Worm (Caenorhabditis elegans) whole organism, L3 larva: ENCODE data around the gene rhy-1.
A peak's percentile ranks its signal among the peaks of the same experiment; 100 is the strongest.

Experiments used
- R02D3.7 ChIP-seq: fragments of 150-350 bp; optimal IDR thresholded peaks from 2 replicates; lab custom pipeline; 2014; ENCODE audit warnings: missing biosample characterization, missing genetic modification characterization
- ZK546.5 ChIP-seq: sonication (generic microtip); optimal IDR thresholded peaks from 2 replicates; lab custom pipeline; 2017; ENCODE audit warnings: missing biosample characterization, missing genetic modification characterization
- aly-2 ChIP-seq: fragments of 150-350 bp; optimal IDR thresholded peaks from 2 replicates; lab custom pipeline; 2014; ENCODE audit warnings: missing biosample characterization, missing genetic modification characterization
- ama-1 ChIP-seq: fragments of 150-350 bp; optimal IDR thresholded peaks from 2 replicates; lab custom pipeline; 2018
- ceh-16 ChIP-seq: sonication (generic microtip); optimal IDR thresholded peaks from 2 replicates; lab custom pipeline; 2017; ENCODE audit warnings: missing biosample characterization, missing genetic modification characterization
- ceh-28 ChIP-seq: fragments of 150-350 bp; optimal IDR thresholded peaks from 2 replicates; lab custom pipeline; 2014; ENCODE audit warnings: missing biosample characterization, missing genetic modification reagents, missing genetic modification characterization
- ceh-9 ChIP-seq: sonication (generic microtip); optimal IDR thresholded peaks from 2 replicates; lab custom pipeline; 2018; ENCODE audit warnings: missing biosample characterization, missing genetic modification characterization
- daf-12 ChIP-seq: fragments of 150-350 bp; optimal IDR thresholded peaks from 2 replicates; lab custom pipeline; 2014; ENCODE audit warnings: missing biosample characterization, missing genetic modification reagents, missing genetic modification characterization
- egl-5 ChIP-seq: fragments of 150-350 bp; optimal IDR thresholded peaks from 2 replicates; lab custom pipeline; 2017; ENCODE audit warnings: missing biosample characterization, missing genetic modification reagents, missing genetic modification characterization, inconsistent platforms
- elt-1 ChIP-seq: fragments of 150-350 bp; optimal IDR thresholded peaks from 2 replicates; lab custom pipeline; 2014; ENCODE audit warnings: missing biosample characterization, missing genetic modification characterization
- elt-2 ChIP-seq: sonication (generic microtip); optimal IDR thresholded peaks from 2 replicates; lab custom pipeline; 2016; ENCODE audit warnings: missing genetic modification reagents, mild to moderate bottlenecking, missing genetic modification characterization, missing compliant biosample characterization
- elt-3 ChIP-seq, 3 experiments: fragments of 150-350 bp in 1 of 3; sonication (generic microtip) in 2 of 3; optimal IDR thresholded peaks; 2 replicates in 2 of 3; 4 replicates in 1 of 3; lab custom pipeline; 2014 to 2017; ENCODE audit warnings: missing biosample characterization in 3 of 3, missing genetic modification characterization in 3 of 3
- eor-1 ChIP-seq, 2 experiments: fragments of 150-350 bp; optimal IDR thresholded peaks; 2 replicates each; lab custom pipeline; 2014 to 2018; ENCODE audit warnings: missing biosample characterization in 2 of 2, missing genetic modification characterization in 2 of 2
- fkh-10 ChIP-seq: sonication (generic microtip); optimal IDR thresholded peaks from 2 replicates; lab custom pipeline; 2017; ENCODE audit warnings: missing biosample characterization, missing genetic modification reagents, missing genetic modification characterization
- fkh-2 ChIP-seq: fragments of 150-350 bp; optimal IDR thresholded peaks from 2 replicates; lab custom pipeline; 2014; ENCODE audit warnings: missing biosample characterization, missing genetic modification reagents, missing genetic modification characterization
- fos-1 ChIP-seq: fragments of 150-350 bp; optimal IDR thresholded peaks from 2 replicates; lab custom pipeline; 2014; ENCODE audit warnings: missing biosample characterization, missing genetic modification characterization
- hmg-11 ChIP-seq: sonication (generic microtip); optimal IDR thresholded peaks from 2 replicates; lab custom pipeline; 2016; ENCODE audit warnings: missing genetic modification characterization, missing compliant biosample characterization
- jun-1 ChIP-seq: fragments of 150-350 bp; optimal IDR thresholded peaks from 2 replicates; lab custom pipeline; 2014; ENCODE audit warnings: missing biosample characterization, missing genetic modification reagents, missing genetic modification characterization
- lin-15B ChIP-seq: fragments of 150-350 bp; optimal IDR thresholded peaks from 2 replicates; lab custom pipeline; 2014; ENCODE audit warnings: missing biosample characterization, missing genetic modification characterization
- lin-39 ChIP-seq: fragments of 150-350 bp; optimal IDR thresholded peaks from 2 replicates; lab custom pipeline; 2018; ENCODE audit warnings: missing biosample characterization, missing genetic modification reagents, missing genetic modification characterization
- lsy-12 ChIP-seq: sonication (generic microtip); optimal IDR thresholded peaks from 2 replicates; lab custom pipeline; 2016; ENCODE audit warnings: mild to moderate bottlenecking, missing genetic modification characterization, missing compliant biosample characterization
- mml-1 ChIP-seq: fragments of 150-350 bp; sonication (generic microtip); optimal IDR thresholded peaks from 3 replicates; lab custom pipeline; 2014; ENCODE audit warnings: missing biosample characterization, missing genetic modification characterization
- nfya-1 ChIP-seq: sonication (generic microtip); optimal IDR thresholded peaks from 2 replicates; lab custom pipeline; 2017; ENCODE audit warnings: missing genetic modification characterization, mild to moderate bottlenecking, missing compliant biosample characterization, antibody characterized with exemption, moderate library complexity; ENCODE audit not compliant: insufficient read depth
- nhr-11 ChIP-seq: fragments of 150-350 bp; optimal IDR thresholded peaks from 2 replicates; lab custom pipeline; 2014; ENCODE audit warnings: missing biosample characterization, missing genetic modification characterization
- nhr-12 ChIP-seq: fragments of 150-350 bp; optimal IDR thresholded peaks from 2 replicates; lab custom pipeline; 2014; ENCODE audit warnings: missing biosample characterization, missing genetic modification characterization
- nhr-23 ChIP-seq: fragments of 150-350 bp; optimal IDR thresholded peaks from 2 replicates; lab custom pipeline; 2014; ENCODE audit warnings: missing biosample characterization, missing genetic modification reagents, missing genetic modification characterization
- nhr-237 ChIP-seq: fragments of 150-350 bp; optimal IDR thresholded peaks from 2 replicates; lab custom pipeline; 2014; ENCODE audit warnings: missing biosample characterization, missing genetic modification characterization
- nhr-25 ChIP-seq: sonication (generic microtip); optimal IDR thresholded peaks from 2 replicates; lab custom pipeline; 2017; ENCODE audit warnings: missing biosample characterization, missing genetic modification characterization
- nhr-43 ChIP-seq: sonication (generic microtip); optimal IDR thresholded peaks from 2 replicates; lab custom pipeline; 2016; ENCODE audit warnings: mild to moderate bottlenecking, missing genetic modification characterization, missing compliant biosample characterization; ENCODE audit not compliant: poor library complexity, severe bottlenecking
- nhr-67 ChIP-seq: fragments of 150-350 bp; optimal IDR thresholded peaks from 2 replicates; lab custom pipeline; 2014; ENCODE audit warnings: missing biosample characterization, missing genetic modification characterization
- nhr-76 ChIP-seq: fragments of 150-350 bp; sonication (generic microtip); optimal IDR thresholded peaks from 5 replicates; lab custom pipeline; 2014; ENCODE audit warnings: missing biosample characterization, missing genetic modification characterization
- nhr-77 ChIP-seq: fragments of 150-350 bp; optimal IDR thresholded peaks from 2 replicates; lab custom pipeline; 2014; ENCODE audit warnings: missing biosample characterization, missing genetic modification characterization
- pha-4 ChIP-seq: fragments of 150-350 bp; optimal IDR thresholded peaks from 2 replicates; lab custom pipeline; 2014; ENCODE audit warnings: missing biosample characterization, missing genetic modification reagents, missing genetic modification characterization
- pqm-1 ChIP-seq: fragments of 150-350 bp; optimal IDR thresholded peaks from 2 replicates; lab custom pipeline; 2017; ENCODE audit warnings: missing biosample characterization, missing genetic modification characterization, inconsistent platforms
- sea-2 ChIP-seq: fragments of 150-350 bp; sonication (generic microtip); optimal IDR thresholded peaks from 4 replicates; lab custom pipeline; 2014; ENCODE audit warnings: missing biosample characterization, missing genetic modification reagents, missing genetic modification characterization
- skn-1 ChIP-seq: fragments of 150-350 bp; optimal IDR thresholded peaks from 2 replicates; lab custom pipeline; 2014; ENCODE audit warnings: missing biosample characterization, missing genetic modification characterization
- snpc-4 ChIP-seq: fragments of 150-350 bp; optimal IDR thresholded peaks from 2 replicates; lab custom pipeline; 2014; ENCODE audit warnings: missing biosample characterization, missing genetic modification characterization
- tbx-2 ChIP-seq: sonication (generic microtip); optimal IDR thresholded peaks from 2 replicates; lab custom pipeline; 2016; ENCODE audit warnings: mild to moderate bottlenecking, missing genetic modification characterization, missing compliant biosample characterization
- zag-1 ChIP-seq: fragments of 150-350 bp; optimal IDR thresholded peaks from 2 replicates; lab custom pipeline; 2014; ENCODE audit warnings: missing biosample characterization, missing genetic modification characterization
- ztf-4 ChIP-seq: fragments of 150-350 bp; optimal IDR thresholded peaks from 2 replicates; lab custom pipeline; 2014; ENCODE audit warnings: missing biosample characterization, missing genetic modification characterization

The rhy-1 gene

ce11 chrII:9158029-9158428 lies 3.1 kb upstream of the rhy-1 start, which contains the start of gene oac-54:
Gene oac-54, plus strand, starts transcription at chrII:9158111.
- no peak for TF ChIP-seq ceh-28 (tag; lab: Kevin White, UChicago)
- TF ChIP-seq R02D3.7 (tag; lab: Kevin White, UChicago): no peak
- TF ChIP-seq sea-2 (GFP tag; lab: Kevin White, UChicago): no peak
- no peak for TF ChIP-seq fos-1
- no peak for TF ChIP-seq lin-15B (tag; lab: Kevin White, UChicago)
- no peak for TF ChIP-seq pqm-1 (tag; lab: Kevin White, UChicago)
- no peak for TF ChIP-seq pha-4 (tag; lab: Kevin White, UChicago)
- TF ChIP-seq ama-1 (lab: Kevin White, UChicago): no peak
- TF ChIP-seq hmg-11 (tag; lab: Kevin White, UChicago): no peak
- no peak for TF ChIP-seq ceh-9
- no peak for TF ChIP-seq lin-39 (tag; lab: Kevin White, UChicago)
- no peak for TF ChIP-seq jun-1
- TF ChIP-seq ceh-16: no peak
- no peak for TF ChIP-seq mml-1 (tag; lab: Kevin White, UChicago)
- no peak for TF ChIP-seq nhr-11 (tag; lab: Kevin White, UChicago)
- TF ChIP-seq ztf-4 (tag; lab: Kevin White, UChicago): no peak
- no peak for TF ChIP-seq nhr-67 (tag; lab: Kevin White, UChicago)
- no peak for TF ChIP-seq nhr-77 (tag; lab: Kevin White, UChicago)

ce11 chrII:9160197-9160806 lies 877 bp upstream of the rhy-1 start:
- TF ChIP-seq ceh-9 (no peak), zag-1 (tag; lab: Kevin White, UChicago) (no peak), aly-2 (tag; lab: Kevin White, UChicago) (no peak), nfya-1 (tag; lab: Kevin White, UChicago) (peak; percentile 20), nhr-23 (tag; lab: Kevin White, UChicago) (peak; percentile 76), pqm-1 (tag; lab: Kevin White, UChicago) (peak; percentile 81), daf-12 (no peak), fkh-10 (GFP tag; lab: Kevin White, UChicago) (no peak), jun-1 (no peak), nhr-67 (tag; lab: Kevin White, UChicago) (no peak), lin-39 (tag; lab: Kevin White, UChicago) (no peak), R02D3.7 (tag; lab: Kevin White, UChicago) (no peak), nhr-25 (tag; lab: Kevin White, UChicago) (peak; percentile 73), lsy-12 (tag; lab: Kevin White, UChicago) (no peak), lin-15B (tag; lab: Kevin White, UChicago) (no peak), nhr-12 (tag; lab: Kevin White, UChicago) (no peak), tbx-2 (tag; lab: Kevin White, UChicago) (no peak), snpc-4 (tag; lab: Kevin White, UChicago) (no peak), egl-5 (tag; lab: Kevin White, UChicago) (no peak), fos-1 (no peak), nhr-43 (tag; lab: Kevin White, UChicago) (peak; percentile 97), nhr-237 (no peak), ZK546.5 (tag; lab: Kevin White, UChicago) (no peak), elt-3 (tag; optimal IDR thresholded peaks at IDR 0.05; lab: Kevin White, UChicago) (peak in 2 of 3 experiments; percentile 62 to 79), elt-2 (tag; lab: Kevin White, UChicago) (peak; percentile 63), hmg-11 (tag; lab: Kevin White, UChicago) (no peak), eor-1 (tag; optimal IDR thresholded peaks at IDR 0.05; lab: Kevin White, UChicago) (no peak), nhr-76 (tag; lab: Kevin White, UChicago) (peak; percentile 60), ceh-28 (tag; lab: Kevin White, UChicago) (no peak), skn-1 (peak; percentile 82), pha-4 (tag; lab: Kevin White, UChicago) (no peak)
- TF ChIP-seq, all 47 proteins: peak for 9

ce11 chrII:9163348-9163747 lies 2.2 kb downstream of the rhy-1 start:
- TF ChIP-seq elt-1 (tag; lab: Kevin White, UChicago): no peak
- peak; percentile 76 for TF ChIP-seq ama-1 (lab: Kevin White, UChicago)
- no peak for TF ChIP-seq fkh-2 (tag; lab: Kevin White, UChicago)
- TF ChIP-seq daf-12: no peak
- TF ChIP-seq nhr-43 (tag; lab: Kevin White, UChicago): peak; percentile 1
